Worm (Caenorhabditis elegans): Measurements from ENCODE around the gene T04C9.2.
A peak's percentile ranks its signal among the peaks of the same experiment; 100 is the strongest.

Gene T04C9.2

ce11 chrIII:5991142-5991930 lies at the start of gene T04C9.2:
Gene T04C9.2 (plus strand): TSS chrIII:5991880.
- TF ChIP-seq Y116A8C.19 (tag; optimal IDR thresholded peaks at IDR 0.05; ENCODE audit: borderline replicate concordance) (no peak), fkh-8 (tag; optimal IDR thresholded peaks at IDR 0.05) (no peak), nhr-28 (tag; optimal IDR thresholded peaks at IDR 0.05) (no peak), fkh-10 (GFP tag; optimal IDR thresholded peaks at IDR 0.05) (peak; percentile 37), lsy-2 (tag; optimal IDR thresholded peaks at IDR 0.05) (peak in 1 of 2 experiments; percentile 7), lin-14 (GFP tag; optimal IDR thresholded peaks at IDR 0.05) (peak; percentile 55), ceh-88 (GFP tag; IDR thresholded peaks at IDR 0.05) (no peak), pax-3 (tag; optimal IDR thresholded peaks at IDR 0.05) (no peak), nhr-90 (tag; optimal IDR thresholded peaks at IDR 0.05; ENCODE audit: poor library complexity) (no peak)

ce11 chrIII:5942104-5942503 lies 49.6 kb upstream of the T04C9.2 start:
- TF ChIP-seq lin-14 (GFP tag; optimal IDR thresholded peaks at IDR 0.05) (peak; percentile 5), nhr-85 (tag) (peak; percentile 63), hlh-4 (tag; optimal IDR thresholded peaks at IDR 0.05) (no peak)

- TF ChIP-seq mab-9 (GFP tag; IDR thresholded peaks at IDR 0.05) (no peak), xbp-1 (tag; optimal IDR thresholded peaks at IDR 0.05) (peak; percentile 18), nhr-20 (tag; optimal IDR thresholded peaks at IDR 0.05) (peak; percentile 40), irx-1 (tag; optimal IDR thresholded peaks at IDR 0.05) (no peak), C04F5.9 (tag; optimal IDR thresholded peaks at IDR 0.05) (no peak), aly-2 (tag; optimal IDR thresholded peaks at IDR 0.05) (peak; percentile 98), ztf-11 (tag; optimal IDR thresholded peaks at IDR 0.05) (peak in 1 of 2 experiments; percentile 19), lsy-2 (tag; optimal IDR thresholded peaks at IDR 0.05) (peak in 1 of 2 experiments; percentile 18), aha-1 (tag; optimal IDR thresholded peaks at IDR 0.05) (no peak), dsc-1 (tag; optimal IDR thresholded peaks at IDR 0.05) (peak; percentile 3), isw-1 (GFP tag; IDR thresholded peaks at IDR 0.05) (no peak), nhr-47 (tag; optimal IDR thresholded peaks at IDR 0.05) (peak; percentile 58), nhr-85 (tag) (peak; percentile 48), elt-2 (tag; optimal IDR thresholded peaks at IDR 0.05) (peak; percentile 39), lin-14 (GFP tag; optimal IDR thresholded peaks at IDR 0.05) (peak; percentile 25), C16A3.4 (tag; optimal IDR thresholded peaks at IDR 0.05) (no peak), alr-1 (tag; optimal IDR thresholded peaks at IDR 0.05; ENCODE audit: borderline replicate concordance) (no peak), grh-1 (GFP tag; IDR thresholded peaks at IDR 0.05) (peak; percentile 35; the same call in 1 of the 2 replicates), vab-15 (tag; optimal IDR thresholded peaks at IDR 0.05) (no peak), sptf-1 (tag; optimal IDR thresholded peaks at IDR 0.05) (no peak), nhr-90 (tag; optimal IDR thresholded peaks at IDR 0.05; ENCODE audit: poor library complexity) (peak; percentile 68), nhr-71 (tag; optimal IDR thresholded peaks at IDR 0.05) (peak; percentile 54), lin-35 (GFP tag; optimal IDR thresholded peaks at IDR 0.05) (peak in 1 of 2 experiments; percentile 45), snu-23 (GFP tag; optimal IDR thresholded peaks at IDR 0.05) (peak; percentile 27), ztf-4 (tag; optimal IDR thresholded peaks at IDR 0.05) (peak; percentile 22), hpl-2 (GFP tag; optimal IDR thresholded peaks at IDR 0.05) (peak; percentile 67), ces-1 (GFP tag; optimal IDR thresholded peaks at IDR 0.05) (no peak), tlp-1 (tag; optimal IDR thresholded peaks at IDR 0.05) (no peak), lir-3 (tag; optimal IDR thresholded peaks at IDR 0.05; ENCODE audit: poor library complexity) (peak; percentile 57), F16B12.6 (tag; optimal IDR thresholded peaks at IDR 0.05) (no peak), zag-1 (tag; optimal IDR thresholded peaks at IDR 0.05) (no peak), efl-1 (optimal IDR thresholded peaks at IDR 0.05) (peak in 1 of 2 experiments; percentile 24), efl-1 (GFP tag; optimal IDR thresholded peaks at IDR 0.05 in 1 of 2) (peak in 1 of 2 experiments; percentile 92), ama-1 (optimal IDR thresholded peaks at IDR 0.05) (peak; percentile 93)
Measured at ce11 chrIII:5943368-5944180, 48.1 kb upstream of the T04C9.2 start.
